4 fruit fly cellular contexts compared by ENCODE assay signal in genomic region chr3R:10832526-10833165, dm6.
TF ChIP-seq lines count a peak whose summit lies in the region.

No protein-coding gene starts in this region.

- no peak for TF ChIP-seq CTCF in whole organism, embryonic (GFP tag; optimal IDR thresholded peaks at IDR 0.05; lab: Kevin White, UChicago)

TF ChIP-seq in whole organism, embryonic, 481 proteins besides CTCF, POLR2A, EP300 and RAD21 (continues in another document):
- TF ChIP-seq CG3995 (GFP tag; optimal IDR thresholded peaks at IDR 0.05; lab: Kevin White, UChicago) (no peak), CG14965 (GFP tag; optimal IDR thresholded peaks at IDR 0.05; lab: Kevin White, UChicago; ENCODE audit: borderline replicate concordance) (no peak), Nf-YC (tag; optimal IDR thresholded peaks at IDR 0.05; lab: Kevin White, UChicago) (no peak), CG15601 (tag; optimal IDR thresholded peaks at IDR 0.05; lab: Kevin White, UChicago) (no peak), dmrt99B (tag; optimal IDR thresholded peaks at IDR 0.05; lab: Kevin White, UChicago) (peak; percentile 42), CG17612 (GFP tag; IDR thresholded peaks at IDR 0.05; lab: Robert Waterston, UW) (no peak), sisA (GFP tag; IDR thresholded peaks at IDR 0.05; lab: Robert Waterston, UW) (peak; percentile 56), CG11085 (GFP tag; IDR thresholded peaks at IDR 0.05; lab: Robert Waterston, UW) (no peak), ATbp (GFP tag; optimal IDR thresholded peaks at IDR 0.05; lab: Kevin White, UChicago) (peak; percentile 1), CG8281 (tag; optimal IDR thresholded peaks at IDR 0.05; lab: Kevin White, UChicago) (no peak), croc (GFP tag; conservative IDR thresholded peaks at IDR 0.05; lab: Robert Waterston, UW) (no peak), CG12104 (GFP tag; optimal IDR thresholded peaks at IDR 0.05; lab: Kevin White, UChicago) (no peak), cwo (GFP tag; optimal IDR thresholded peaks at IDR 0.05; lab: Kevin White, UChicago) (no peak), zfh1 (GFP tag; IDR thresholded peaks at IDR 0.05; lab: Robert Waterston, UW) (peak; percentile 55; the same call in 1 of the 3 replicates), CG6689 (GFP tag; IDR thresholded peaks at IDR 0.05; lab: Robert Waterston, UW) (peak; percentile 32; the same call in 1 of the 2 replicates), sens (GFP tag; lab: Kevin White, UChicago) (peak; percentile 45), CG9727 (GFP tag; optimal IDR thresholded peaks at IDR 0.05; lab: Kevin White, UChicago) (peak; percentile 8), dysf (GFP tag; IDR thresholded peaks at IDR 0.05; lab: Robert Waterston, UW) (0 out of 3 replicates have a peak, but pooled peaks have one; percentile 40), onecut (GFP tag; IDR thresholded peaks at IDR 0.05; lab: Robert Waterston, UW) (no peak), otp (GFP tag; IDR thresholded peaks at IDR 0.05; lab: Robert Waterston, UW) (no peak), CG32532 (GFP tag; IDR thresholded peaks at IDR 0.05; lab: Robert Waterston, UW) (no peak), odd (GFP tag; optimal IDR thresholded peaks at IDR 0.05; lab: Kevin White, UChicago) (no peak), CG17359 (tag; optimal IDR thresholded peaks at IDR 0.05; lab: Kevin White, UChicago) (peak; percentile 8)

TF ChIP-seq in whole organism, prepupa, 60 proteins besides CTCF, POLR2A, EP300 and RAD21 (continues in another document):
- TF ChIP-seq CG1621 (tag; optimal IDR thresholded peaks at IDR 0.05; lab: Kevin White, UChicago) (peak; percentile 18), net (GFP tag; optimal IDR thresholded peaks at IDR 0.05; lab: Kevin White, UChicago) (peak; percentile 55), esn (GFP tag; optimal IDR thresholded peaks at IDR 0.05; lab: Kevin White, UChicago) (no peak), CG11762 (GFP tag; optimal IDR thresholded peaks at IDR 0.05; lab: Kevin White, UChicago; ENCODE audit: insufficient read depth) (peak; percentile 87), svp (GFP tag; lab: Kevin White, UChicago) (peak; percentile 65), Hr4 (GFP tag; optimal IDR thresholded peaks at IDR 0.05; lab: Kevin White, UChicago) (peak; percentile 83), CG3919 (GFP tag; optimal IDR thresholded peaks at IDR 0.05; lab: Kevin White, UChicago) (peak; percentile 93), CG34406 (GFP tag; optimal IDR thresholded peaks at IDR 0.05; lab: Kevin White, UChicago) (peak; percentile 28), acj6 (GFP tag; optimal IDR thresholded peaks at IDR 0.05; lab: Kevin White, UChicago) (peak; percentile 60), CG6808 (GFP tag; optimal IDR thresholded peaks at IDR 0.05; lab: Kevin White, UChicago) (peak; percentile 93), Blimp-1 (GFP tag; optimal IDR thresholded peaks at IDR 0.05; lab: Kevin White, UChicago) (no peak), CG6854 (GFP tag; optimal IDR thresholded peaks at IDR 0.05; lab: Kevin White, UChicago) (no peak), Sox102F (GFP tag; optimal IDR thresholded peaks at IDR 0.05; lab: Kevin White, UChicago) (no peak), vri (GFP tag; optimal IDR thresholded peaks at IDR 0.05; lab: Kevin White, UChicago) (no peak), dac (GFP tag; optimal IDR thresholded peaks at IDR 0.05; lab: Kevin White, UChicago) (peak; percentile 68), Sox14 (GFP tag; optimal IDR thresholded peaks at IDR 0.05; lab: Kevin White, UChicago) (peak; percentile 62), fd85E (GFP tag; optimal IDR thresholded peaks at IDR 0.05; lab: Kevin White, UChicago) (peak; percentile 4), CG8632 (GFP tag; optimal IDR thresholded peaks at IDR 0.05; lab: Kevin White, UChicago) (peak; percentile 19), achi (GFP tag; optimal IDR thresholded peaks at IDR 0.05; lab: Kevin White, UChicago) (peak; percentile 73), OdsH (GFP tag; optimal IDR thresholded peaks at IDR 0.05; lab: Kevin White, UChicago) (peak; percentile 76), CG16779 (tag; optimal IDR thresholded peaks at IDR 0.05; lab: Kevin White, UChicago) (peak; percentile 79), CG9139 (GFP tag; optimal IDR thresholded peaks at IDR 0.05; lab: Kevin White, UChicago) (peak; percentile 83), fkh (GFP tag; optimal IDR thresholded peaks at IDR 0.05; lab: Kevin White, UChicago) (no peak), lz (GFP tag; optimal IDR thresholded peaks at IDR 0.05; lab: Kevin White, UChicago) (peak; percentile 20)

TF ChIP-seq in whole organism, pupa, 21 proteins besides CTCF, POLR2A, EP300 and RAD21:
- peak; percentile 90 for TF ChIP-seq Ets98B (GFP tag; IDR thresholded peaks at IDR 0.05; lab: Robert Waterston, UW)
- TF ChIP-seq D1 (tag; optimal IDR thresholded peaks at IDR 0.05; lab: Kevin White, UChicago), result peak; percentile 72
- peak; percentile 79 for TF ChIP-seq rn (GFP tag; IDR thresholded peaks at IDR 0.05; lab: Robert Waterston, UW)
- TF ChIP-seq CG8159 (tag; optimal IDR thresholded peaks at IDR 0.05; lab: Kevin White, UChicago), result peak; percentile 91
- peak; percentile 88 for TF ChIP-seq Pif1B (GFP tag; optimal IDR thresholded peaks at IDR 0.05; lab: Kevin White, UChicago)
- peak; percentile 77 for TF ChIP-seq CG12605 (GFP tag; IDR thresholded peaks at IDR 0.05; lab: Robert Waterston, UW)
- peak; percentile 37 for TF ChIP-seq CG13204 (GFP tag; optimal IDR thresholded peaks at IDR 0.05; lab: Kevin White, UChicago)
- peak; percentile 38; the same call in 1 of the 2 replicates for TF ChIP-seq CG10348 (GFP tag; IDR thresholded peaks at IDR 0.05; lab: Robert Waterston, UW)
- TF ChIP-seq CG34367 (tag; optimal IDR thresholded peaks at IDR 0.05; lab: Kevin White, UChicago), result peak; percentile 62
- TF ChIP-seq Pif1A (GFP tag; optimal IDR thresholded peaks at IDR 0.05; lab: Kevin White, UChicago), result peak; percentile 92
- TF ChIP-seq fd96Ca (GFP tag; IDR thresholded peaks at IDR 0.05; lab: Robert Waterston, UW), result peak; percentile 97
- TF ChIP-seq gl (tag; optimal IDR thresholded peaks at IDR 0.05; lab: Kevin White, UChicago), result peak; percentile 91
- TF ChIP-seq Snoo (tag; optimal IDR thresholded peaks at IDR 0.05; lab: Kevin White, UChicago), result peak; percentile 27
- peak; percentile 96 for TF ChIP-seq CG8301 (tag; optimal IDR thresholded peaks at IDR 0.05; lab: Kevin White, UChicago)
- peak; percentile 89 for TF ChIP-seq CG9948 (tag; optimal IDR thresholded peaks at IDR 0.05; lab: Kevin White, UChicago)
- TF ChIP-seq CG4496 (GFP tag; IDR thresholded peaks at IDR 0.05; lab: Robert Waterston, UW), result peak; percentile 96
- peak; percentile 73 for TF ChIP-seq CG15710 (tag; optimal IDR thresholded peaks at IDR 0.05; lab: Kevin White, UChicago)
- peak; percentile 93 for TF ChIP-seq CG32121 (GFP tag; IDR thresholded peaks at IDR 0.05; lab: Robert Waterston, UW)
- TF ChIP-seq EcR (GFP tag; optimal IDR thresholded peaks at IDR 0.05; lab: Kevin White, UChicago), result no peak
- TF ChIP-seq CG17806 (tag; optimal IDR thresholded peaks at IDR 0.05; lab: Kevin White, UChicago), result peak; percentile 94
- peak; percentile 96 for TF ChIP-seq CG14655 (GFP tag; optimal IDR thresholded peaks at IDR 0.05; lab: Kevin White, UChicago)
TF ChIP-seq in whole organism, pupa: peak in this region for 20.

TF ChIP-seq in whole organism, wandering third instar larva, 38 proteins besides CTCF, POLR2A, EP300 and RAD21:
- TF ChIP-seq Hnf4 (GFP tag; optimal IDR thresholded peaks at IDR 0.05; lab: Kevin White, UChicago), result no peak
- TF ChIP-seq h (GFP tag; optimal IDR thresholded peaks at IDR 0.05; lab: Kevin White, UChicago), result peak; percentile 47
- peak in 1 of 2 experiments; percentile 47 for TF ChIP-seq foxo (GFP tag; optimal IDR thresholded peaks at IDR 0.05; lab: Kevin White, UChicago)
- no peak for TF ChIP-seq ey (GFP tag; optimal IDR thresholded peaks at IDR 0.05; lab: Kevin White, UChicago)
- TF ChIP-seq usp (GFP tag; optimal IDR thresholded peaks at IDR 0.05; lab: Kevin White, UChicago), result no peak
- TF ChIP-seq HLH106 (tag; optimal IDR thresholded peaks at IDR 0.05; lab: Kevin White, UChicago), result peak; percentile 7
- TF ChIP-seq fru (GFP tag; optimal IDR thresholded peaks at IDR 0.05; lab: Kevin White, UChicago), result peak; percentile 34
- peak; percentile 9 for TF ChIP-seq dmrt93B (GFP tag; optimal IDR thresholded peaks at IDR 0.05; lab: Kevin White, UChicago)
TF ChIP-seq in whole organism, wandering third instar larva: peak in this region for 5.

Comparison
In these comparisons a context has a peak if more than half of its experiments do, and no peak if none do; other contexts are left out.
1. Of the 7 proteins assayed by ChIP-seq in both whole organism, embryonic and whole organism, prepupa: peak only in whole organism, embryonic: Blimp-1; only in whole organism, prepupa: CG16779, Gug and Lpt; in both: none; in neither: 3.